Worm (Caenorhabditis elegans): ENCODE measurements around the gene pqn-13.

DNA sequence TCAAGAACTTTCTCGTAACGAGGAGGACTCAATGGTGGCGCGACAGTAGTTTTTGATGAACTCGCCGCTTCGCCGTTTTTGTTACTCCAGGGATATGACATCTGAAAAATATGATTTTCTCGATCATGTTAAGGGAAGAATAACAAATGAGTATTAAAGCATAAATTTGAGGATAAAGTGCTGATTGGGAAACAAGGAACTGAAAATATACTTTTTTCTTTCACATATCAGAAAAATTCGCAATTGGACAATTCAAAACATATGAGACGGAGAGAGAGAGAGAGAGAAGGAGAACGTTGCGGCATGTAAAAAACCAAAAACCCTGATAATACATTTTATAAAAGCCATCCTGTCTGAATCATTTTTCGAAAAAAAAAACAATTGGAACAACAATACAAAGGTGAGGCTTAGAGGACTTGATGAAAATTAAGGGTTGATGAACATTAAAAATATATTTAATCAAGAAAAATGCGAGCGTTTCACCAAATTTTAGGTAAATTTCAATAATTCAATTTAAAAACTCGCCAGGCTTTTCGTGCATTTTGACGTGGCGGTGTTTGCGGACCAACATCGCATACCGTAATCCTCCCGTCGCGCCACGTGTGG, 15.2 kb downstream of the pqn-13 start, which contains the start of the genes mut-14 and C14C11.2:
- no peak for TF ChIP-seq C06A6.2 (GFP tag; conservative IDR thresholded peaks at IDR 0.05)
- no peak for TF ChIP-seq zim-3 (tag; optimal IDR thresholded peaks at IDR 0.05)
- no peak for TF ChIP-seq egrh-3 (GFP tag; IDR thresholded peaks at IDR 0.05)
- TF ChIP-seq F57C9.4 (tag; optimal IDR thresholded peaks at IDR 0.05), result no peak
- TF ChIP-seq nhr-120 (GFP tag; IDR thresholded peaks at IDR 0.05), result no peak
- no peak for TF ChIP-seq him-1 (tag; optimal IDR thresholded peaks at IDR 0.05)
- no peak for TF ChIP-seq lsy-27 (tag; optimal IDR thresholded peaks at IDR 0.05; ENCODE audit: borderline replicate concordance, insufficient read depth)
- TF ChIP-seq F52B5.7 (tag; optimal IDR thresholded peaks at IDR 0.05), result no peak
- TF ChIP-seq snpc-1.1 (tag; optimal IDR thresholded peaks at IDR 0.05; ENCODE audit: insufficient read depth), result no peak
- TF ChIP-seq snpc-4 (GFP tag; optimal IDR thresholded peaks at IDR 0.05), result no peak
- no peak for TF ChIP-seq snpc-4 (tag; optimal IDR thresholded peaks at IDR 0.05)

Measured in whole organism, young adult.